Fruit fly (Drosophila melanogaster) whole organism, embryonic: ENCODE results near the gene kraken.

Experiments used
- Adf1 ChIP-seq: fragments of 200-800 bp; sonication (Bioruptor generic); IDR thresholded peaks from 2 replicates; pipeline ENCODE4 v1.3.6; 2022; ENCODE audit warnings: missing biosample characterization, missing genetic modification characterization
- Atf6 ChIP-seq: fragments of 200-800 bp; sonication (Bioruptor generic); IDR thresholded peaks from 2 replicates; pipeline ENCODE4 v1.3.6; 2022; ENCODE audit warnings: missing biosample characterization, missing genetic modification characterization
- CG10366 ChIP-seq: fragments of 200-800 bp; sonication (Bioruptor generic); IDR thresholded peaks from 2 replicates; pipeline ENCODE4 v1.3.6; 2022; ENCODE audit warnings: missing biosample characterization, missing genetic modification characterization
- CG10462 ChIP-seq: fragments of 200-800 bp; sonication (Bioruptor generic); optimal IDR thresholded peaks from 2 replicates; lab custom pipeline; 2016; ENCODE audit warnings: missing biosample characterization, missing genetic modification characterization
- CG11398 ChIP-seq: fragments of 200-800 bp; sonication (Bioruptor generic); optimal IDR thresholded peaks from 2 replicates; lab custom pipeline; 2016; ENCODE audit warnings: missing biosample characterization, missing genetic modification characterization
- CG11504 ChIP-seq: fragments of 200-800 bp; sonication (Bioruptor generic); optimal IDR thresholded peaks from 3 replicates; lab custom pipeline; 2019; ENCODE audit warnings: missing biosample characterization, mild to moderate bottlenecking, missing genetic modification characterization, moderate library complexity
- CG11695 ChIP-seq: fragments of 200-800 bp; sonication (Bioruptor generic); IDR thresholded peaks from 3 replicates; pipeline ENCODE4 v1.3.6; 2022; ENCODE audit warnings: missing biosample characterization, missing genetic modification characterization
- CG11723 ChIP-seq: fragments of 200-800 bp; sonication (Bioruptor generic); optimal IDR thresholded peaks from 2 replicates; lab custom pipeline; 2017; ENCODE audit warnings: missing biosample characterization, mild to moderate bottlenecking, missing genetic modification characterization
- CG12219 ChIP-seq: fragments of 200-800 bp; sonication (Bioruptor generic); optimal IDR thresholded peaks from 3 replicates; lab custom pipeline; 2018; ENCODE audit warnings: missing biosample characterization, mild to moderate bottlenecking, missing genetic modification characterization
- CG12299 ChIP-seq: fragments of 200-800 bp; sonication (Bioruptor generic); optimal IDR thresholded peaks from 2 replicates; lab custom pipeline; 2018; ENCODE audit warnings: missing biosample characterization, mild to moderate bottlenecking, missing genetic modification characterization
- CG12744 ChIP-seq: fragments of 200-800 bp; sonication (Bioruptor generic); optimal IDR thresholded peaks from 2 replicates; lab custom pipeline; 2016; ENCODE audit warnings: missing biosample characterization, missing genetic modification characterization
- CG12942 ChIP-seq: fragments of 200-800 bp; sonication (Bioruptor generic); optimal IDR thresholded peaks from 3 replicates; lab custom pipeline; 2016; ENCODE audit warnings: missing biosample characterization, missing genetic modification characterization
- CG13424 ChIP-seq: fragments of 200-800 bp; sonication (Bioruptor generic); optimal IDR thresholded peaks from 2 replicates; lab custom pipeline; 2019; ENCODE audit warnings: missing biosample characterization, mild to moderate bottlenecking, missing genetic modification characterization, moderate library complexity
- CG14667 ChIP-seq: fragments of 200-800 bp; sonication (Bioruptor generic); IDR thresholded peaks from 2 replicates; pipeline ENCODE4 v1.3.6; 2022; ENCODE audit warnings: missing biosample characterization, missing genetic modification characterization
- CG1603 ChIP-seq: fragments of 200-800 bp; sonication (Bioruptor generic); optimal IDR thresholded peaks from 2 replicates; lab custom pipeline; 2019; ENCODE audit warnings: missing biosample characterization, mild to moderate bottlenecking, missing genetic modification characterization, moderate library complexity
- CG16813 ChIP-seq: fragments of 200-800 bp; sonication (Bioruptor generic); IDR thresholded peaks from 3 replicates; pipeline ENCODE4 v1.3.6; 2022; ENCODE audit warnings: missing biosample characterization, missing genetic modification characterization; ENCODE audit not compliant: partially characterized antibody
- CG16863 ChIP-seq: fragments of 200-800 bp; sonication (Bioruptor generic); optimal IDR thresholded peaks from 3 replicates; lab custom pipeline; 2016; ENCODE audit warnings: missing biosample characterization, missing genetic modification characterization
- CG17186 ChIP-seq: fragments of 200-800 bp; sonication (Bioruptor generic); optimal IDR thresholded peaks from 3 replicates; lab custom pipeline; 2017; ENCODE audit warnings: missing biosample characterization, missing genetic modification reagents, missing genetic modification characterization
- CG18011 ChIP-seq: fragments of 200-800 bp; sonication (Bioruptor generic); optimal IDR thresholded peaks from 2 replicates; lab custom pipeline; 2017; ENCODE audit warnings: missing biosample characterization, missing genetic modification characterization, mild to moderate bottlenecking, moderate library complexity, missing genotype
- CG18476 ChIP-seq: fragments of 200-800 bp; sonication (Bioruptor generic); optimal IDR thresholded peaks from 2 replicates; lab custom pipeline; 2016; ENCODE audit warnings: missing biosample characterization, mild to moderate bottlenecking, missing genetic modification characterization
- CG18599 ChIP-seq: fragments of 200-800 bp; sonication (Bioruptor generic); optimal IDR thresholded peaks from 3 replicates; lab custom pipeline; 2017; ENCODE audit warnings: missing biosample characterization, missing genetic modification characterization, mild to moderate bottlenecking, moderate library complexity, missing genetic modification reagents
- CG2120 ChIP-seq: fragments of 200-800 bp; sonication (Bioruptor generic); optimal IDR thresholded peaks from 3 replicates; lab custom pipeline; 2016; ENCODE audit warnings: missing biosample characterization, missing genetic modification characterization
- CG3281 ChIP-seq: fragments of 200-800 bp; sonication (Bioruptor generic); optimal IDR thresholded peaks from 3 replicates; lab custom pipeline; 2017; ENCODE audit warnings: missing biosample characterization, mild to moderate bottlenecking, missing genetic modification characterization
- CG3407 ChIP-seq: fragments of 200-800 bp; sonication (Bioruptor generic); optimal IDR thresholded peaks from 2 replicates; lab custom pipeline; 2018; ENCODE audit warnings: missing biosample characterization, mild to moderate bottlenecking, missing genetic modification characterization
- CG43689 ChIP-seq: fragments of 200-800 bp; sonication (Bioruptor generic); IDR thresholded peaks from 2 replicates; pipeline ENCODE4 v1.3.6; 2022; ENCODE audit warnings: missing biosample characterization, missing genetic modification characterization
- CG6689 ChIP-seq: fragments of 200-800 bp; sonication (Bioruptor generic); IDR thresholded peaks from 2 replicates; pipeline ENCODE4 v1.3.6; 2022; ENCODE audit warnings: missing biosample characterization, missing genetic modification characterization
- CG6765 ChIP-seq: fragments of 200-800 bp; sonication (Bioruptor generic); optimal IDR thresholded peaks from 3 replicates; lab custom pipeline; 2017; ENCODE audit warnings: missing biosample characterization, mild to moderate bottlenecking, missing genetic modification characterization
- CG7357 ChIP-seq: fragments of 200-800 bp; sonication (Bioruptor generic); IDR thresholded peaks from 3 replicates; pipeline ENCODE4 v1.3.6; 2022; ENCODE audit warnings: missing biosample characterization, missing genetic modification characterization
- CG7745 ChIP-seq: fragments of 200-800 bp; sonication (Bioruptor generic); optimal IDR thresholded peaks from 2 replicates; lab custom pipeline; 2018; ENCODE audit warnings: missing biosample characterization, mild to moderate bottlenecking, missing genetic modification characterization, moderate library complexity
- CG9797 ChIP-seq: fragments of 200-800 bp; sonication (Bioruptor generic); optimal IDR thresholded peaks from 3 replicates; lab custom pipeline; 2018; ENCODE audit warnings: missing biosample characterization, mild to moderate bottlenecking, missing genetic modification characterization
- CkIIα-i1 ChIP-seq: fragments of 200-800 bp; sonication (Bioruptor generic); IDR thresholded peaks from 2 replicates; pipeline ENCODE4 v1.3.6; 2022; ENCODE audit warnings: missing biosample characterization, missing genetic modification characterization
- D ChIP-seq, 2 experiments: fragments of 200-800 bp in 1 of 2; fragments of >200 bp in 1 of 2; sonication (Bioruptor generic) in 1 of 2; optimal IDR thresholded peaks; 2 replicates in 1 of 2; 3 replicates in 1 of 2; lab custom pipeline; 2017; ENCODE audit warnings: mild to moderate bottlenecking in 1 of 2, missing biosample characterization in 1 of 2, missing genetic modification characterization in 1 of 2, missing genetic modification reagents in 1 of 2
- Dll ChIP-seq: fragments of 200-800 bp; sonication (Bioruptor generic); IDR thresholded peaks from 4 replicates; pipeline ENCODE4 v1.3.6; 2022; ENCODE audit warnings: missing biosample characterization, missing genetic modification characterization; ENCODE audit not compliant: partially characterized antibody
- Doc3 ChIP-seq: fragments of 200-800 bp; sonication (Bioruptor generic); IDR thresholded peaks from 3 replicates; pipeline ENCODE4 v1.3.6; 2022; ENCODE audit warnings: missing biosample characterization, missing genetic modification characterization; ENCODE audit not compliant: partially characterized antibody
- HLH4C ChIP-seq: fragments of 200-800 bp; sonication (Bioruptor generic); IDR thresholded peaks from 3 replicates; pipeline ENCODE4 v1.3.6; 2022; ENCODE audit warnings: missing biosample characterization, missing genetic modification characterization; ENCODE audit not compliant: partially characterized antibody
- Mes4 ChIP-seq: fragments of 200-800 bp; sonication (Bioruptor generic); optimal IDR thresholded peaks from 2 replicates; lab custom pipeline; 2016; ENCODE audit warnings: missing biosample characterization, missing genetic modification characterization
- Mrtf ChIP-seq: fragments of 200-800 bp; sonication (Bioruptor generic); IDR thresholded peaks from 3 replicates; pipeline ENCODE4 v1.3.6; 2022; ENCODE audit warnings: missing biosample characterization, missing genetic modification characterization
- ab ChIP-seq: fragments of 200-800 bp; sonication (Bioruptor generic); optimal IDR thresholded peaks from 2 replicates; lab custom pipeline; 2016; ENCODE audit warnings: missing biosample characterization, missing genetic modification characterization
- ara ChIP-seq: fragments of 200-800 bp; sonication (Bioruptor generic); IDR thresholded peaks from 2 replicates; pipeline ENCODE4 v1.3.6; 2022; ENCODE audit warnings: missing biosample characterization, missing genetic modification characterization
- bbx ChIP-seq: fragments of 200-800 bp; sonication (Bioruptor generic); IDR thresholded peaks from 2 replicates; pipeline ENCODE4 v1.3.6; 2022; ENCODE audit warnings: missing biosample characterization, missing genetic modification characterization; ENCODE audit not compliant: partially characterized antibody
- dati ChIP-seq: fragments of 200-800 bp; sonication (Bioruptor generic); IDR thresholded peaks from 2 replicates; pipeline ENCODE4 v1.3.6; 2022; ENCODE audit warnings: missing biosample characterization, missing genetic modification characterization
- klu ChIP-seq: fragments of 200-800 bp; sonication (Bioruptor generic); IDR thresholded peaks from 2 replicates; pipeline ENCODE4 v1.3.6; 2022; ENCODE audit warnings: missing biosample characterization, missing genetic modification characterization
- maf-S ChIP-seq: fragments of 200-800 bp; sonication (Bioruptor generic); optimal IDR thresholded peaks from 2 replicates; lab custom pipeline; 2016; ENCODE audit warnings: missing biosample characterization, missing genetic modification characterization
- p53 ChIP-seq: fragments of 200-800 bp; sonication (Bioruptor generic); optimal IDR thresholded peaks from 2 replicates; lab custom pipeline; 2016; ENCODE audit warnings: missing biosample characterization, missing genetic modification characterization
- peb ChIP-seq: fragments of 200-800 bp; sonication (Bioruptor generic); IDR thresholded peaks from 2 replicates; pipeline ENCODE4 v1.3.6; 2022; ENCODE audit warnings: missing biosample characterization, missing genetic modification characterization
- row ChIP-seq: fragments of 200-800 bp; sonication (Bioruptor generic); IDR thresholded peaks from 3 replicates; pipeline ENCODE4 v1.3.6; 2022; ENCODE audit warnings: missing biosample characterization, missing genetic modification characterization
- sima ChIP-seq: fragments of 200-800 bp; sonication (Bioruptor generic); optimal IDR thresholded peaks from 2 replicates; lab custom pipeline; 2016; ENCODE audit warnings: missing biosample characterization, missing genetic modification characterization
- sob ChIP-seq: fragments of 200-800 bp; sonication (Bioruptor generic); IDR thresholded peaks from 2 replicates; pipeline ENCODE4 v1.3.6; 2022; ENCODE audit warnings: missing biosample characterization, missing genetic modification characterization
- stwl ChIP-seq: fragments of 200-800 bp; sonication (Bioruptor generic); optimal IDR thresholded peaks from 3 replicates; lab custom pipeline; 2018; ENCODE audit warnings: missing biosample characterization, mild to moderate bottlenecking, missing genetic modification characterization, moderate library complexity
- toy ChIP-seq: fragments of 200-800 bp; sonication (Bioruptor generic); IDR thresholded peaks from 2 replicates; pipeline ENCODE4 v1.3.6; 2022; ENCODE audit warnings: missing biosample characterization, missing genetic modification characterization
- z ChIP-seq: fragments of 200-800 bp; sonication (Bioruptor generic); IDR thresholded peaks from 3 replicates; pipeline ENCODE4 v1.3.6; 2022; ENCODE audit warnings: missing biosample characterization, missing genetic modification characterization

Gene kraken

DNA sequence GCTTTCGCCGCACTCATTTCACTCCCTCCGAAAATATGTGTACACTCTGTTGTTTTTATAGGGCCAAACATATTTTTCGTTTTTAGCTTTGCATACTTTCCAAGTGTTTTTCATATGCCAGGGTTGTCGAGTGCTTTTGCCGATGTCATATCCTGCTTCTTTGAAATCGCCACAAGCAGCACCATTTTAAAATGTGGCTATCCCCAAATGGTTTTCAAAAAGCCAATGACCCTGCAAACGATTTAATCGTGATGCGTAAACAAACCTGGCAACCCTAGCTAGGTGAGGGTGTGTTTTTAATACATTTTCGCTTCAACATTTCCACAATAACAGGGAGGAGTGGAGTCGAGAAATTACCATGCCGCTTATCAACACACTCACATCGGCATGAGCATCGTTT lies 39.9 kb downstream of the kraken start (continued):
- TF ChIP-seq row (GFP tag; lab: Robert Waterston, UW) (peak; percentile 51; the same call in 2 of the 3 replicates), CG16863 (GFP tag; lab: Kevin White, UChicago) (no peak), CG7745 (tag; lab: Kevin White, UChicago) (no peak), maf-S (GFP tag; lab: Kevin White, UChicago) (peak; percentile 8), D (optimal IDR thresholded peaks at IDR 0.05; lab: Kevin White, UChicago) (no peak), D (GFP tag; optimal IDR thresholded peaks at IDR 0.05; lab: Kevin White, UChicago) (no peak), CG11723 (GFP tag; lab: Kevin White, UChicago) (no peak), z (no peak), Mrtf (GFP tag; lab: Robert Waterston, UW) (no peak), CG1603 (tag; lab: Kevin White, UChicago) (peak; percentile 49), CG7357 (GFP tag; lab: Robert Waterston, UW) (no peak), toy (GFP tag; lab: Robert Waterston, UW) (no peak), Dll (no peak), CG11695 (no peak), CG12219 (GFP tag; lab: Kevin White, UChicago) (peak; percentile 35), CG18011 (no peak), Doc3 (GFP tag; lab: Robert Waterston, UW) (no peak; the same call in 2 of the 3 replicates), CG10462 (no peak), CG43689 (GFP tag; lab: Robert Waterston, UW) (no peak), CG11398 (GFP tag; lab: Kevin White, UChicago) (no peak), Adf1 (GFP tag; lab: Robert Waterston, UW) (no peak), CG3281 (peak; percentile 51), dati (no peak), Atf6 (peak; percentile 31; the same call in 1 of the 2 replicates), CG18476 (GFP tag; lab: Kevin White, UChicago) (no peak), CG2120 (GFP tag; lab: Kevin White, UChicago) (peak; percentile 57), ara (no peak), HLH4C (GFP tag; lab: Robert Waterston, UW) (no peak), stwl (tag; lab: Kevin White, UChicago) (peak; percentile 92), CG6765 (no peak), CG13424 (tag; lab: Kevin White, UChicago) (peak; percentile 44), CG12299 (tag; lab: Kevin White, UChicago) (no peak), p53 (GFP tag; lab: Kevin White, UChicago) (no peak), CG17186 (GFP tag; lab: Kevin White, UChicago) (no peak), peb (GFP tag; lab: Robert Waterston, UW) (no peak), sima (GFP tag; lab: Kevin White, UChicago) (no peak), CG18599 (peak; percentile 78), bbx (no peak), Mes4 (no peak), CkIIα-i1 (GFP tag; lab: Robert Waterston, UW) (no peak), sob (GFP tag; lab: Robert Waterston, UW) (no peak), ab (GFP tag; lab: Kevin White, UChicago) (no peak), CG14667 (GFP tag; lab: Robert Waterston, UW) (no peak), CG6689 (GFP tag; lab: Robert Waterston, UW) (peak; percentile 41; the same call in 1 of the 2 replicates), CG3407 (GFP tag; lab: Kevin White, UChicago) (no peak), klu (GFP tag; lab: Robert Waterston, UW) (no peak), CG16813 (GFP tag; lab: Robert Waterston, UW) (0 out of 3 replicates have a peak, but pooled peaks have one; percentile 18), CG12942 (GFP tag; lab: Kevin White, UChicago) (peak; percentile 10), CG9797 (GFP tag; lab: Kevin White, UChicago) (no peak), CG12744 (no peak), CG11504 (peak; percentile 64), CG10366 (GFP tag; lab: Robert Waterston, UW) (no peak; the same call in 1 of the 2 replicates)
